Worm (Caenorhabditis elegans) whole organism, late embryonic: ENCODE data around the gene R07B7.12.
A peak's percentile ranks its signal among the peaks of the same experiment; 100 is the strongest.

ENCODE experiments used
- C38D4.7 ChIP-seq: fragments of 200-800 bp; sonication (Bioruptor generic); optimal IDR thresholded peaks from 2 replicates; lab custom pipeline; 2018; ENCODE audit warnings: mild to moderate bottlenecking, missing genetic modification characterization, moderate library complexity, missing compliant biosample characterization
- F13H6.1 ChIP-seq: sonication (generic microtip); optimal IDR thresholded peaks from 2 replicates; lab custom pipeline; 2016; ENCODE audit warnings: missing genetic modification characterization, missing compliant biosample characterization
- K09A11.1 ChIP-seq: sonication (generic microtip); optimal IDR thresholded peaks from 2 replicates; lab custom pipeline; 2017; ENCODE audit warnings: antibody characterized with exemption, mild to moderate bottlenecking, missing genetic modification characterization, missing compliant biosample characterization; ENCODE audit not compliant: insufficient read depth
- T23F11.4 ChIP-seq: fragments of 200-800 bp; sonication (Bioruptor generic); optimal IDR thresholded peaks from 2 replicates; lab custom pipeline; 2018; ENCODE audit warnings: mild to moderate bottlenecking, missing genetic modification characterization, missing compliant biosample characterization
- Y22D7AL.16 ChIP-seq: sonication (generic microtip); optimal IDR thresholded peaks from 2 replicates; lab custom pipeline; 2016; ENCODE audit warnings: missing genetic modification characterization, missing compliant biosample characterization
- ama-1 ChIP-seq: fragments of 150-350 bp; optimal IDR thresholded peaks from 2 replicates; lab custom pipeline; 2014
- ceh-14 ChIP-seq: sonication (generic microtip); optimal IDR thresholded peaks from 2 replicates; lab custom pipeline; 2016; ENCODE audit warnings: missing genotype, missing genetic modification characterization, missing compliant biosample characterization
- ceh-31 ChIP-seq: sonication (generic microtip); optimal IDR thresholded peaks from 2 replicates; lab custom pipeline; 2016; ENCODE audit warnings: missing genetic modification characterization, missing compliant biosample characterization
- ceh-34 ChIP-seq: sonication (generic microtip); optimal IDR thresholded peaks from 2 replicates; lab custom pipeline; 2016; ENCODE audit warnings: mild to moderate bottlenecking, missing genetic modification characterization, missing compliant biosample characterization
- ceh-45 ChIP-seq: fragments of 200-800 bp; sonication (Bioruptor generic); IDR thresholded peaks from 2 replicates; pipeline ENCODE4 v1.3.6; 2022; ENCODE audit warnings: missing genetic modification reagents, missing genetic modification characterization, missing compliant biosample characterization
- ceh-6 ChIP-seq: fragments of 200-800 bp; sonication (Bioruptor generic); optimal IDR thresholded peaks from 2 replicates; lab custom pipeline; 2018; ENCODE audit warnings: mild to moderate bottlenecking, missing genetic modification characterization, missing compliant biosample characterization
- ceh-9 ChIP-seq: sonication (generic microtip); optimal IDR thresholded peaks from 2 replicates; lab custom pipeline; 2016; ENCODE audit warnings: mild to moderate bottlenecking, missing genetic modification characterization, inconsistent platforms, missing compliant biosample characterization
- che-1 ChIP-seq: sonication (generic microtip); optimal IDR thresholded peaks from 2 replicates; lab custom pipeline; 2016; ENCODE audit warnings: mild to moderate bottlenecking, missing genetic modification characterization, missing compliant biosample characterization
- elt-2 ChIP-seq: sonication (generic microtip); optimal IDR thresholded peaks from 2 replicates; lab custom pipeline; 2016; ENCODE audit warnings: missing genetic modification reagents, missing genetic modification characterization, missing compliant biosample characterization
- ets-4 ChIP-seq: sonication (generic microtip); optimal IDR thresholded peaks from 2 replicates; lab custom pipeline; 2016; ENCODE audit warnings: missing genetic modification characterization, missing compliant biosample characterization
- eyg-1 ChIP-seq: sonication (generic microtip); optimal IDR thresholded peaks from 2 replicates; lab custom pipeline; 2016; ENCODE audit warnings: missing genotype, missing genetic modification characterization, missing compliant biosample characterization
- fax-1 ChIP-seq: sonication (generic microtip); optimal IDR thresholded peaks from 2 replicates; lab custom pipeline; 2016; ENCODE audit warnings: missing genotype, missing genetic modification characterization, missing compliant biosample characterization
- fkh-6 ChIP-seq: sonication (generic microtip); optimal IDR thresholded peaks from 2 replicates; lab custom pipeline; 2016; ENCODE audit warnings: missing genetic modification characterization, missing compliant biosample characterization
- hlh-15 ChIP-seq: sonication (generic microtip); optimal IDR thresholded peaks from 2 replicates; lab custom pipeline; 2016; ENCODE audit warnings: missing genetic modification characterization, missing compliant biosample characterization
- hlh-6 ChIP-seq: sonication (generic microtip); optimal IDR thresholded peaks from 2 replicates; lab custom pipeline; 2016; ENCODE audit warnings: missing genotype, missing genetic modification characterization, missing compliant biosample characterization
- lim-6 ChIP-seq: sonication (generic microtip); optimal IDR thresholded peaks from 2 replicates; lab custom pipeline; 2016; ENCODE audit warnings: missing genetic modification characterization, missing compliant biosample characterization
- lin-11 ChIP-seq: fragments of 200-800 bp; sonication (Bioruptor generic); optimal IDR thresholded peaks from 2 replicates; lab custom pipeline; 2018; ENCODE audit warnings: mild to moderate bottlenecking, missing genetic modification characterization, missing compliant biosample characterization
- mec-3 ChIP-seq: sonication (generic microtip); optimal IDR thresholded peaks from 2 replicates; lab custom pipeline; 2016; ENCODE audit warnings: borderline replicate concordance, missing genetic modification characterization, missing compliant biosample characterization
- nfya-1 ChIP-seq: sonication (generic microtip); optimal IDR thresholded peaks from 2 replicates; lab custom pipeline; 2017; ENCODE audit warnings: missing genetic modification characterization, mild to moderate bottlenecking, missing compliant biosample characterization, antibody characterized with exemption, moderate library complexity
- nhr-11 ChIP-seq: fragments of 150-350 bp; optimal IDR thresholded peaks from 2 replicates; lab custom pipeline; 2014; ENCODE audit warnings: missing biosample characterization, missing genetic modification characterization
- odd-2 ChIP-seq: sonication (generic microtip); optimal IDR thresholded peaks from 2 replicates; lab custom pipeline; 2017; ENCODE audit warnings: antibody characterized with exemption, mild to moderate bottlenecking, missing genetic modification characterization, missing compliant biosample characterization
- pat-9 ChIP-seq: fragments of 200-800 bp; sonication (Bioruptor generic); optimal IDR thresholded peaks from 2 replicates; lab custom pipeline; 2018; ENCODE audit warnings: mild to moderate bottlenecking, missing genetic modification characterization, moderate library complexity, missing compliant biosample characterization
- pax-1 ChIP-seq: fragments of 150-350 bp; optimal IDR thresholded peaks from 2 replicates; lab custom pipeline; 2014; ENCODE audit warnings: missing biosample characterization, missing genetic modification characterization
- pha-2 ChIP-seq: sonication (generic microtip); optimal IDR thresholded peaks from 2 replicates; lab custom pipeline; 2017; ENCODE audit warnings: mild to moderate bottlenecking, missing genetic modification characterization, missing compliant biosample characterization
- pha-4 ChIP-seq: fragments of 150-350 bp; optimal IDR thresholded peaks from 2 replicates; lab custom pipeline; 2018; ENCODE audit warnings: missing biosample characterization, missing genetic modification reagents, missing genetic modification characterization
- pqm-1 ChIP-seq: sonication (generic microtip); optimal IDR thresholded peaks from 2 replicates; lab custom pipeline; 2016; ENCODE audit warnings: missing genetic modification characterization, missing compliant biosample characterization
- sox-2 ChIP-seq: fragments of 200-800 bp; sonication (Bioruptor generic); IDR thresholded peaks from 2 replicates; pipeline ENCODE4 v1.3.6; 2022; ENCODE audit warnings: missing genetic modification reagents, missing genetic modification characterization, missing compliant biosample characterization
- ttx-3 ChIP-seq: sonication (generic microtip); optimal IDR thresholded peaks from 2 replicates; lab custom pipeline; 2016; ENCODE audit warnings: missing genetic modification reagents, missing genetic modification characterization, missing compliant biosample characterization
- unc-86 ChIP-seq: sonication (generic microtip); optimal IDR thresholded peaks from 2 replicates; lab custom pipeline; 2016; ENCODE audit warnings: missing genetic modification characterization, missing compliant biosample characterization
- zip-5 ChIP-seq: sonication (generic microtip); optimal IDR thresholded peaks from 2 replicates; lab custom pipeline; 2016; ENCODE audit warnings: missing genetic modification characterization, missing compliant biosample characterization

R07B7.12 gene

DNA sequence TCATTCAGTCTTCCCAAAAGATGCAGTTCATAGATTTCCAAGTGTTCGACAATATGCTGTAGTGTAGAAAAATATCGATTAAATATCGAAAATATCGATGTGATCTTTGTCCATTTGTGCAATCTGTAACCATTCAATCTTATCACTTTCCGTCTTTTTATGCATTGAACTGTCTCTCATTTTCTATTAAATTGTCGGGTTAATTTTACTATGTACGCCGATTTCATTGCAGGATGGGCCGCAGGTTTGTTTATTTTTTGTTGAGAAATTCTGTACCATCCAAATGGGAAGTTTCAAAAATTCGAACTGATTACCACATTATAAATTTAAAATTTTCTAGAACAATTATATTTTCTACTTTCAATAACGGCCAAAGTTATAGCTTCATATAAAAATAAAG, 4.7 kb upstream of the R07B7.12 start, which contains the start of gene R07B7.8:
Gene R07B7.8 (minus strand): TSS at position 101 of the 400 bp plus-strand sequence.
- TF ChIP-seq pha-4 = no peak
- no peak for TF ChIP-seq nfya-1 (tag; lab: Kevin White, UChicago)
- TF ChIP-seq lim-6 (tag; lab: Kevin White, UChicago) = no peak
- TF ChIP-seq che-1 (tag; lab: Kevin White, UChicago) = no peak
- TF ChIP-seq ets-4 = no peak
- TF ChIP-seq K09A11.1 (tag; lab: Kevin White, UChicago) = no peak
- TF ChIP-seq odd-2 (tag; lab: Kevin White, UChicago) = no peak

- TF ChIP-seq C38D4.7 (GFP tag; lab: Kevin White, UChicago) (no peak), elt-2 (peak; percentile 90), mec-3 (no peak), ama-1 (no peak), sox-2 (no peak), F13H6.1 (tag; lab: Kevin White, UChicago) (no peak), Y22D7AL.16 (tag; lab: Kevin White, UChicago) (no peak)
- TF ChIP-seq, all 69 proteins: peak for 1
These were observed 2.8 kb upstream of the R07B7.12 start for ce11 chrV:12085867-12086634.

DNA sequence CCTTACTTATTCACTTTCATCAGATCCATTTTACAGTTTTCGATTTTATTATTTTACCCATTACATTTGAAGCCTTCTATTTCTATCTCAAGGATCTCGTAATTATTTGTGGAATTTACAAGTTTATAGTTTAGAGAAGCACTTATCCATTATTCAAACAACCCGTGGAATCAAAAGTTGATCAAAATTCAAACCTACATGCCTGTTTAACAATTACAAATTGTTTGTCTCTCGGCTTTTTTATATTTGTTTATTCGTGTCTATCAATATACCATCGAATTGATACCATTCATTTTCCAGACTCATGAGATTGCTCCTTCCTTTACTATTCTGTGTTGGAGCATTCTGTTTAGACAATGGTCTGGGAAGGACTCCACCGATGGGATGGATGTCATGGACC, 1.9 kb upstream of the R07B7.12 start, which contains the start of gene gana-1:
Gene gana-1 (plus strand): TSS at position 301 of the 400 bp plus-strand sequence.
- no peak for TF ChIP-seq hlh-15 (tag; lab: Kevin White, UChicago)
- no peak for TF ChIP-seq ttx-3 (tag; lab: Kevin White, UChicago)
- TF ChIP-seq nfya-1 (tag; lab: Kevin White, UChicago) = no peak
- no peak for TF ChIP-seq fkh-6 (tag; lab: Kevin White, UChicago)
- TF ChIP-seq unc-86 (tag; lab: Kevin White, UChicago) = no peak
- TF ChIP-seq T23F11.4 = no peak
- no peak for TF ChIP-seq ceh-31 (tag; lab: Kevin White, UChicago)
- no peak for TF ChIP-seq lim-6 (tag; lab: Kevin White, UChicago)
- no peak for TF ChIP-seq nhr-11 (tag; lab: Kevin White, UChicago)
- no peak for TF ChIP-seq ceh-45 (GFP tag; lab: Robert Waterston, UW)
- TF ChIP-seq zip-5 = no peak
- TF ChIP-seq ets-4 = no peak
- no peak for TF ChIP-seq hlh-6 (tag; lab: Kevin White, UChicago)
- TF ChIP-seq pat-9 (tag; lab: Kevin White, UChicago) = no peak
- no peak for TF ChIP-seq eyg-1 (tag; lab: Kevin White, UChicago)
- no peak for TF ChIP-seq ceh-14 (tag; lab: Kevin White, UChicago)

- TF ChIP-seq lim-6 (tag; lab: Kevin White, UChicago) = no peak
These were observed 2.9 kb downstream of the R07B7.12 start, which contains the start of gene nhr-206 for ce11 chrV:12091759-12092158. Gene nhr-206 (plus strand): TSS chrV:12092006.

- TF ChIP-seq ceh-34 (tag; lab: Kevin White, UChicago) (no peak), odd-2 (tag; lab: Kevin White, UChicago) (no peak), ceh-6 (no peak), pax-1 (tag; lab: Kevin White, UChicago) (no peak), pha-2 (no peak), fax-1 (tag; lab: Kevin White, UChicago) (no peak), lim-6 (tag; lab: Kevin White, UChicago) (no peak), pqm-1 (no peak), lin-11 (tag; lab: Kevin White, UChicago) (no peak), sox-2 (no peak), ceh-9 (no peak)
These were observed 5.2 kb downstream of the R07B7.12 start, which contains the start of gene nhr-208 for ce11 chrV:12094030-12094429. Gene nhr-208 (plus strand): TSS chrV:12094317.
